Fruit fly (Drosophila melanogaster): ENCODE measurements around the gene CG4597.

DNA sequence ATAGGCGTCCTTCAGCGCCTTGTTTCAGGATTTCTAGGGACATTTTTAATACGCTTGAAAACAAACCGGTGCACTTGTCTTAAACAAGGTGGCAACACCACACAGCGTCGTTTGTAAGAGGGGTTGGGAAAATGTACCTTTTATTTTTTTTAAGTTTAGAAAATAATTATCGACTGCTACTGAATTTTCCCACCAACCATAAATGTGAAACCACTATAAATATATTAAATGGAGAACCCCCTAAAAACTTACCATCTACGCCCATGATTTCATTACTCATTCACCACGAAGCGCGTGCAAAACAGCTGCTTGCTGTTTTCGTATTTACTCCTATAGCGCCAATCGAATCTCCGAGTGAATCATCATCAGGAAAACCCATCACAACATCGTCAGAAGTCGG, 10.0 kb downstream of the CG4597 start, which contains the start of the genes Tcs5 and CHMP2B:
- TF ChIP-seq Mnt (GFP tag; optimal IDR thresholded peaks at IDR 0.05), result peak; percentile 99
- TF ChIP-seq ovo (GFP tag; optimal IDR thresholded peaks at IDR 0.05), result peak; percentile 99
- TF ChIP-seq CG1620 (GFP tag; optimal IDR thresholded peaks at IDR 0.05), result peak; percentile 100
- TF ChIP-seq kay (GFP tag; ENCODE audit: borderline replicate concordance), result no peak
- peak; percentile 100 for TF ChIP-seq Clk (GFP tag; optimal IDR thresholded peaks at IDR 0.05)

Data from whole organism, adult.